Fruit fly (Drosophila melanogaster) whole organism, adult: Measurements from ENCODE around the gene Nelf-A.

Experiments used
- CG11617 ChIP-seq: fragments of 200-800 bp; sonication (Bioruptor generic); optimal IDR thresholded peaks from 2 replicates; lab custom pipeline; 2017; ENCODE audit warnings: mild to moderate bottlenecking, missing biosample characterization, missing genetic modification reagents, missing genetic modification characterization
- CG12768 ChIP-seq: fragments of 200-800 bp; sonication (Bioruptor generic); optimal IDR thresholded peaks from 2 replicates; lab custom pipeline; 2017; ENCODE audit warnings: missing biosample characterization, missing genetic modification characterization, mild to moderate bottlenecking, moderate library complexity, missing genetic modification reagents
- CG14711 ChIP-seq: fragments of 200-800 bp; sonication (Bioruptor generic); optimal IDR thresholded peaks from 2 replicates; lab custom pipeline; 2018; ENCODE audit warnings: missing biosample characterization, mild to moderate bottlenecking, missing genetic modification characterization, moderate library complexity
- CG1620 ChIP-seq: fragments of 200-800 bp; sonication (Bioruptor generic); optimal IDR thresholded peaks from 2 replicates; lab custom pipeline; 2016; ENCODE audit warnings: missing biosample characterization, missing genetic modification characterization
- CG33017 ChIP-seq: fragments of 200-800 bp; sonication (Bioruptor generic); optimal IDR thresholded peaks from 2 replicates; lab custom pipeline; 2018; ENCODE audit warnings: missing biosample characterization, mild to moderate bottlenecking, missing genetic modification characterization, moderate library complexity
- CG5204 ChIP-seq: fragments of 200-800 bp; sonication (Bioruptor generic); optimal IDR thresholded peaks from 2 replicates; lab custom pipeline; 2016; ENCODE audit warnings: missing biosample characterization, missing genetic modification characterization
- CG7045 ChIP-seq: fragments of 200-800 bp; sonication (Bioruptor generic); optimal IDR thresholded peaks from 2 replicates; lab custom pipeline; 2017; ENCODE audit warnings: missing biosample characterization, mild to moderate bottlenecking, missing genetic modification characterization
- CG7101 ChIP-seq: fragments of 200-800 bp; sonication (Bioruptor generic); optimal IDR thresholded peaks from 2 replicates; lab custom pipeline; 2018; ENCODE audit warnings: missing biosample characterization, mild to moderate bottlenecking, missing genetic modification characterization, moderate library complexity
- Clk ChIP-seq: fragments of 200-800 bp; sonication (Bioruptor generic); optimal IDR thresholded peaks from 2 replicates; lab custom pipeline; 2017; ENCODE audit warnings: missing biosample characterization, missing genetic modification characterization
- Crg-1 ChIP-seq: fragments of 200-800 bp; sonication (Bioruptor generic); optimal IDR thresholded peaks from 2 replicates; lab custom pipeline; 2016; ENCODE audit warnings: missing biosample characterization, missing genetic modification characterization
- Hr96 ChIP-seq: fragments of 200-800 bp; sonication (Bioruptor generic); optimal IDR thresholded peaks from 2 replicates; lab custom pipeline; 2016; ENCODE audit warnings: missing biosample characterization, missing genetic modification characterization
- Mnt ChIP-seq: fragments of 200-800 bp; sonication (Bioruptor generic); optimal IDR thresholded peaks from 2 replicates; lab custom pipeline; 2016; ENCODE audit warnings: missing biosample characterization, mild to moderate bottlenecking, missing genetic modification characterization
- bab1 ChIP-seq: fragments of 200-800 bp; sonication (Bioruptor generic); optimal IDR thresholded peaks from 3 replicates; lab custom pipeline; 2019; ENCODE audit warnings: missing biosample characterization, mild to moderate bottlenecking, missing genetic modification characterization, moderate library complexity
- cic ChIP-seq: fragments of 200-800 bp; sonication (Bioruptor generic); optimal IDR thresholded peaks from 2 replicates; lab custom pipeline; 2017; ENCODE audit warnings: missing biosample characterization, mild to moderate bottlenecking, missing genetic modification characterization, moderate library complexity
- cnc ChIP-seq, 2 experiments: fragments of >200 bp; optimal IDR thresholded peaks; 2 replicates each; lab custom pipeline; 2017
- kay ChIP-seq: fragments of 200-800 bp; sonication (Bioruptor generic); peaks from one replicate; lab custom pipeline; 2016; ENCODE audit warnings: missing biosample characterization, missing genetic modification characterization, borderline replicate concordance
- ovo ChIP-seq: fragments of 200-800 bp; sonication (Bioruptor generic); optimal IDR thresholded peaks from 2 replicates; lab custom pipeline; 2016; ENCODE audit warnings: missing biosample characterization, missing genetic modification characterization
- pad ChIP-seq: fragments of 200-800 bp; sonication (Bioruptor generic); optimal IDR thresholded peaks from 3 replicates; lab custom pipeline; 2017; ENCODE audit warnings: missing biosample characterization, missing genetic modification characterization, mild to moderate bottlenecking, moderate library complexity, missing genetic modification reagents
- tj ChIP-seq: fragments of 200-800 bp; sonication (Bioruptor generic); optimal IDR thresholded peaks from 3 replicates; lab custom pipeline; 2017; ENCODE audit warnings: missing biosample characterization, mild to moderate bottlenecking, missing genetic modification characterization, moderate library complexity
- toe ChIP-seq: fragments of 200-800 bp; sonication (Bioruptor generic); optimal IDR thresholded peaks from 2 replicates; lab custom pipeline; 2016; ENCODE audit warnings: missing biosample characterization, missing genetic modification characterization

Nelf-A gene

dm6 chr3R:21204500-21205167 lies 18.9 kb upstream of the Nelf-A start:
- no peak for TF ChIP-seq cnc (optimal IDR thresholded peaks at IDR 0.05; lab: Kevin White, UChicago)
- TF ChIP-seq CG7101: peak; percentile 88
- TF ChIP-seq CG1620 (GFP tag; lab: Kevin White, UChicago): peak; percentile 17
- peak; percentile 91 for TF ChIP-seq CG11617 (GFP tag; lab: Kevin White, UChicago)
- TF ChIP-seq ovo (GFP tag; lab: Kevin White, UChicago): peak; percentile 53
- TF ChIP-seq kay (GFP tag; lab: Kevin White, UChicago): no peak
- peak; percentile 63 for TF ChIP-seq toe (GFP tag; lab: Kevin White, UChicago)
- peak; percentile 74 for TF ChIP-seq Clk (GFP tag; lab: Kevin White, UChicago)
- TF ChIP-seq CG5204 (GFP tag; lab: Kevin White, UChicago): peak; percentile 89
- peak; percentile 86 for TF ChIP-seq bab1 (GFP tag; lab: Kevin White, UChicago)
- peak; percentile 57 for TF ChIP-seq Crg-1
- TF ChIP-seq Hr96 (GFP tag; lab: Kevin White, UChicago): peak; percentile 87
- peak; percentile 78 for TF ChIP-seq pad (GFP tag; lab: Kevin White, UChicago)
- peak; percentile 30 for TF ChIP-seq cic
- peak; percentile 74 for TF ChIP-seq CG33017 (tag; lab: Kevin White, UChicago)
- peak; percentile 39 for TF ChIP-seq Mnt
- TF ChIP-seq CG7045: peak; percentile 79
- peak; percentile 57 for TF ChIP-seq tj (GFP tag; lab: Kevin White, UChicago)
- TF ChIP-seq CG14711 (tag; lab: Kevin White, UChicago): peak; percentile 87
- peak; percentile 40 for TF ChIP-seq CG12768

DNA sequence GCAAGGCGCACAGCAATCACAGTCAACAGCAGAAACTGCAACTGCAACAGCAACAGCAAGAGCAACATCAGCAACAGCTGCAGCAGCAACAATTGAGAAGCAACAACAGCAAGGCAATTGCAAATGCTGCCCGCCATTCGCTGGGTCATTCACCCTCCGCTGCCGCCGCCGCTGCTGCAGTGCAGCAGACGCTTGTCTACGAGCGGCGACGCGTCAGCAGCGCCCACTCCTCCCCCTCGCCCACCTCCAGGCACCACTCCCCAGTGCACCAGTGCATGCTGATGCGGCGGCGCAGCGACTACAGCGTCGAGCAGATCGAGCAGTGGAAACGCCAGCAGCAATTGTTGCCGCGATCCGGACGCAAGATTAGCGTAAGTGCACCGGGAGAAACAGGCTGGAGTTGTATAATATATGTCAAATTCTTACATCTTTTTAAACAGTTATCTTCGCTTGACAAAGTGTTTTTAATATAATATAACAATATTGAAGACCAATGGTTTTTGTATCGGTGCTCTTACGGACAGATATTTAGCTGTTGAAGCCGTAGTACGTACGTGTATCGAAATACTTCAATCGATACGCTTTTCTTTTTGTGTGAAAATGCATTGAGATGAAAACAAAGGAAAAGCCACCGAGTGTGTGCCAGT lies 17.7 kb upstream of the Nelf-A start:
- TF ChIP-seq tj (GFP tag; lab: Kevin White, UChicago) (peak; percentile 5), CG12768 (peak; percentile 5), cnc (optimal IDR thresholded peaks at IDR 0.05; lab: Kevin White, UChicago) (no peak)

- TF ChIP-seq CG11617 (GFP tag; lab: Kevin White, UChicago) (peak; percentile 39), tj (GFP tag; lab: Kevin White, UChicago) (no peak), CG14711 (tag; lab: Kevin White, UChicago) (peak; percentile 32), CG1620 (GFP tag; lab: Kevin White, UChicago) (no peak), CG12768 (no peak), bab1 (GFP tag; lab: Kevin White, UChicago) (peak; percentile 1), Crg-1 (no peak), pad (GFP tag; lab: Kevin White, UChicago) (no peak), cic (no peak), CG33017 (tag; lab: Kevin White, UChicago) (peak; percentile 51), toe (GFP tag; lab: Kevin White, UChicago) (no peak), Clk (GFP tag; lab: Kevin White, UChicago) (no peak), CG7045 (no peak), CG7101 (peak; percentile 54)
Observed at dm6 chr3R:21206327-21206728, 17.2 kb upstream of the Nelf-A start.

dm6 chr3R:21206802-21207238 lies 16.7 kb upstream of the Nelf-A start:
- TF ChIP-seq CG14711 (tag; lab: Kevin White, UChicago): no peak
- peak; percentile 90 for TF ChIP-seq kay (GFP tag; lab: Kevin White, UChicago)
- peak; percentile 6 for TF ChIP-seq CG7101
- no peak for TF ChIP-seq tj (GFP tag; lab: Kevin White, UChicago)
- peak; percentile 82 for TF ChIP-seq CG12768
- TF ChIP-seq CG33017 (tag; lab: Kevin White, UChicago): peak; percentile 40
- peak; percentile 39 for TF ChIP-seq Crg-1
- peak; percentile 30 for TF ChIP-seq ovo (GFP tag; lab: Kevin White, UChicago)
- TF ChIP-seq pad (GFP tag; lab: Kevin White, UChicago): no peak
- TF ChIP-seq Clk (GFP tag; lab: Kevin White, UChicago): no peak
- TF ChIP-seq Mnt: peak; percentile 68
- no peak for TF ChIP-seq CG1620 (GFP tag; lab: Kevin White, UChicago)
- TF ChIP-seq CG11617 (GFP tag; lab: Kevin White, UChicago): peak; percentile 18
- peak in 1 of 2 experiments; percentile 88 for TF ChIP-seq cnc (optimal IDR thresholded peaks at IDR 0.05; lab: Kevin White, UChicago)
- no peak for TF ChIP-seq CG5204 (GFP tag; lab: Kevin White, UChicago)
- TF ChIP-seq cic: peak; percentile 99
- TF ChIP-seq CG7045: no peak
- TF ChIP-seq bab1 (GFP tag; lab: Kevin White, UChicago): no peak
- no peak for TF ChIP-seq toe (GFP tag; lab: Kevin White, UChicago)
- TF ChIP-seq Hr96 (GFP tag; lab: Kevin White, UChicago): no peak

dm6 chr3R:21210081-21210480 lies 13.4 kb upstream of the Nelf-A start:
- TF ChIP-seq toe (GFP tag; lab: Kevin White, UChicago): no peak
- no peak for TF ChIP-seq tj (GFP tag; lab: Kevin White, UChicago)
- TF ChIP-seq Hr96 (GFP tag; lab: Kevin White, UChicago): no peak
- TF ChIP-seq CG5204 (GFP tag; lab: Kevin White, UChicago): no peak
- no peak for TF ChIP-seq cic
- TF ChIP-seq CG1620 (GFP tag; lab: Kevin White, UChicago): no peak
- no peak for TF ChIP-seq CG12768
- no peak for TF ChIP-seq kay (GFP tag; lab: Kevin White, UChicago)
- TF ChIP-seq bab1 (GFP tag; lab: Kevin White, UChicago): no peak
- no peak for TF ChIP-seq Crg-1
- no peak for TF ChIP-seq Clk (GFP tag; lab: Kevin White, UChicago)
- TF ChIP-seq CG11617 (GFP tag; lab: Kevin White, UChicago): no peak
- no peak for TF ChIP-seq cnc (optimal IDR thresholded peaks at IDR 0.05; lab: Kevin White, UChicago)
- no peak for TF ChIP-seq CG14711 (tag; lab: Kevin White, UChicago)
- no peak for TF ChIP-seq CG7045
- no peak for TF ChIP-seq ovo (GFP tag; lab: Kevin White, UChicago)
- TF ChIP-seq pad (GFP tag; lab: Kevin White, UChicago): no peak
- TF ChIP-seq CG7101: no peak
- TF ChIP-seq CG33017 (tag; lab: Kevin White, UChicago): no peak
